Fruit fly (Drosophila melanogaster): ENCODE data around the gene CG43403.

Gene CG43403

dm6 chr2L:2636326-2637001 is 16.5 kb downstream of the CG43403 start:
- TF ChIP-seq CG17801 (GFP tag; optimal IDR thresholded peaks at IDR 0.05; ENCODE audit: partially characterized antibody) = no peak

dm6 chr2L:2637002-2637377 is 17.0 kb downstream of the CG43403 start:
- TF ChIP-seq CG17801 (GFP tag; optimal IDR thresholded peaks at IDR 0.05; ENCODE audit: partially characterized antibody) = no peak

dm6 chr2L:2647620-2648019 is 27.6 kb downstream of the CG43403 start, which contains the start of the genes CG9962 and CG43851:
Gene CG9962 (minus strand): TSS chr2L:2647720.
Gene CG43851 (plus strand): TSS chr2L:2647886.
- TF ChIP-seq CG17801 (GFP tag; optimal IDR thresholded peaks at IDR 0.05; ENCODE audit: partially characterized antibody) = no peak

- TF ChIP-seq CG17801 (GFP tag; optimal IDR thresholded peaks at IDR 0.05; ENCODE audit: partially characterized antibody) = no peak
Observed at dm6 chr2L:2652314-2652713, 32.3 kb downstream of the CG43403 start, which contains the start of gene CG33125. Gene CG33125 (minus strand): TSS chr2L:2652414.

dm6 chr2L:2652746-2653145 is 32.8 kb downstream of the CG43403 start, which contains the start of gene Prosbeta4R1:
Gene Prosbeta4R1 (plus strand): TSS chr2L:2653046.
- no peak for TF ChIP-seq CG17801 (GFP tag; optimal IDR thresholded peaks at IDR 0.05; ENCODE audit: partially characterized antibody)

dm6 chr2L:2653749-2654148 is 33.8 kb downstream of the CG43403 start, which contains the start of gene Or23a:
Gene Or23a (plus strand): TSS chr2L:2654049.
- TF ChIP-seq CG17801 (GFP tag; optimal IDR thresholded peaks at IDR 0.05; ENCODE audit: partially characterized antibody) = no peak

dm6 chr2L:2655094-2655493 is 35.1 kb downstream of the CG43403 start, which contains the start of gene Prosbeta4R2:
Gene Prosbeta4R2 (plus strand): TSS chr2L:2655394.
- TF ChIP-seq CG17801 (GFP tag; optimal IDR thresholded peaks at IDR 0.05; ENCODE audit: partially characterized antibody) = no peak

- no peak for TF ChIP-seq CG17801 (GFP tag; optimal IDR thresholded peaks at IDR 0.05; ENCODE audit: partially characterized antibody)
Observed at dm6 chr2L:2664762-2665161, 44.8 kb downstream of the CG43403 start, which contains the start of gene Trf4. Gene Trf4 (plus strand): TSS chr2L:2665062.

- TF ChIP-seq CG17801 (GFP tag; optimal IDR thresholded peaks at IDR 0.05; ENCODE audit: partially characterized antibody) = no peak
Observed at dm6 chr2L:2669523-2669922, 49.5 kb downstream of the CG43403 start, which contains the start of gene Gr23a. Gene Gr23a (plus strand): TSS chr2L:2669823.

Data from ovary, adult (tissue).